Fruit fly (Drosophila melanogaster): ENCODE results near the gene CG33912.
A peak's percentile ranks its signal among the peaks of the same experiment; 100 is the strongest.

CG33912 gene

DNA sequence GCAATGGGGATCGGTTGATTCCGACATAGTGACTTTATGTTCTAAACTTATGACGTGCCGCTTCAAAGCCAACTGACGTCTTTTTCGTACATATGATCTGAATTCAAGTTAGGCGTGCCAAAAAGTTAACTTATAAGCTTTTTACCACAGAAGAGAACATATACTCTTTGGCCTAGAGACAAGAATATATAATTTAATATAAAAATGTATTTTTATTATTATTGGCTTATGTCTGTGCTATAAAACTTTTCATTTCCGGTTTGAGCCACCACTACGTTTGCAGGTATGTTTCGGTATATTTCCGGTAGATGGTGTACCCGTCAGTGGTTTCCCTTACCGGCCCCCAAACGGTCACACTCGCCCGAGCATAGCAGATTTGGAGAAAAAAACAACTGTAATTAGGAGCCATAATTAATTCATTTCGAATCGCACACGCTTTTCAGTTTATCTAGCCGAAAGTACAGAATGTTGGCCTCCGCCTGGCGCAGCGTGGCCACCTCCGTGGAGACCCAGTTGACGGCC is 42.9 kb upstream of the CG33912 start, which contains the start of the genes CG3698 and tzn (continued):
- TF ChIP-seq salm (tag; optimal IDR thresholded peaks at IDR 0.05) (peak; percentile 87), Meics (GFP tag; optimal IDR thresholded peaks at IDR 0.05) (peak; percentile 97), Adf1 (GFP tag; IDR thresholded peaks at IDR 0.05) (peak; percentile 73), CG32532 (GFP tag; IDR thresholded peaks at IDR 0.05) (peak; percentile 96), maf-S (GFP tag; optimal IDR thresholded peaks at IDR 0.05) (peak; percentile 83), fru (optimal IDR thresholded peaks at IDR 0.05) (no peak), Med (GFP tag) (peak; percentile 99), CG4328 (GFP tag; optimal IDR thresholded peaks at IDR 0.05) (peak; percentile 94), lilli (GFP tag; optimal IDR thresholded peaks at IDR 0.05) (peak; percentile 77), ase (GFP tag; IDR thresholded peaks at IDR 0.05) (peak; percentile 95), CG11504 (tag; optimal IDR thresholded peaks at IDR 0.05) (no peak), tll (GFP tag; optimal IDR thresholded peaks at IDR 0.05) (peak in 1 of 2 experiments; percentile 61), gem (tag; optimal IDR thresholded peaks at IDR 0.05) (no peak), prd (optimal IDR thresholded peaks at IDR 0.05) (no peak), prd (GFP tag; IDR thresholded peaks at IDR 0.05) (peak; percentile 85), Lim3 (GFP tag; IDR thresholded peaks at IDR 0.05) (peak; percentile 74), CG7963 (GFP tag; IDR thresholded peaks at IDR 0.05; ENCODE audit: partially characterized antibody) (no peak), B-H1 (GFP tag; IDR thresholded peaks at IDR 0.05) (peak; percentile 87), CG3065 (GFP tag; optimal IDR thresholded peaks at IDR 0.05) (peak; percentile 90), CG18476 (GFP tag; optimal IDR thresholded peaks at IDR 0.05) (peak; percentile 67), CG16863 (GFP tag; optimal IDR thresholded peaks at IDR 0.05) (peak; percentile 72), Usf (GFP tag; optimal IDR thresholded peaks at IDR 0.05) (peak; percentile 93), nom (GFP tag; optimal IDR thresholded peaks at IDR 0.05) (no peak), CG31365 (tag; optimal IDR thresholded peaks at IDR 0.05) (peak; percentile 83), sima (GFP tag; optimal IDR thresholded peaks at IDR 0.05) (peak; percentile 76), seq (GFP tag; IDR thresholded peaks at IDR 0.05) (peak; percentile 81; the same call in 1 of the 2 replicates), wek (GFP tag; optimal IDR thresholded peaks at IDR 0.05) (peak; percentile 87), hb (GFP tag; IDR thresholded peaks at IDR 0.05; ENCODE audit: partially characterized antibody) (no peak), CG6272 (GFP tag; IDR thresholded peaks at IDR 0.05) (peak; percentile 86), bcd (GFP tag; optimal IDR thresholded peaks at IDR 0.05) (peak; percentile 98), Nf-YA (GFP tag; IDR thresholded peaks at IDR 0.05) (peak; percentile 89), CG10209 (GFP tag; optimal IDR thresholded peaks at IDR 0.05) (peak; percentile 97), sisA (GFP tag; IDR thresholded peaks at IDR 0.05) (peak; percentile 85), ttk (GFP tag; IDR thresholded peaks at IDR 0.05) (peak; percentile 94), NC2β (GFP tag; optimal IDR thresholded peaks at IDR 0.05) (peak; percentile 84), B-H2 (GFP tag; optimal IDR thresholded peaks at IDR 0.05) (peak; percentile 93), Asciz (GFP tag; optimal IDR thresholded peaks at IDR 0.05) (peak; percentile 94), CG11723 (GFP tag; optimal IDR thresholded peaks at IDR 0.05) (peak; percentile 90), CG17802 (tag; optimal IDR thresholded peaks at IDR 0.05) (peak; percentile 90), MESR4 (GFP tag; optimal IDR thresholded peaks at IDR 0.05) (peak; percentile 64), CG15601 (tag; optimal IDR thresholded peaks at IDR 0.05) (peak; percentile 92), Dll (GFP tag; IDR thresholded peaks at IDR 0.05; ENCODE audit: partially characterized antibody) (no peak), HLHmδ (GFP tag; optimal IDR thresholded peaks at IDR 0.05) (peak; percentile 92), bsh (GFP tag; optimal IDR thresholded peaks at IDR 0.05) (peak in 1 of 2 experiments; percentile 89), ind (GFP tag; optimal IDR thresholded peaks at IDR 0.05) (peak; percentile 86), gfzf (GFP tag; optimal IDR thresholded peaks at IDR 0.05) (peak; percentile 85), Sin3A (optimal IDR thresholded peaks at IDR 0.05) (no peak), CG12744 (GFP tag; optimal IDR thresholded peaks at IDR 0.05) (peak; percentile 70), unc-4 (GFP tag; IDR thresholded peaks at IDR 0.05; ENCODE audit: partially characterized antibody) (0 out of 2 replicates have a peak, but pooled peaks have one; percentile 24), Dip3 (GFP tag; optimal IDR thresholded peaks at IDR 0.05) (peak; percentile 68)

Measured in whole organism, embryonic.